Fruit fly (Drosophila melanogaster): ENCODE measurements around the gene CG31041.

DNA sequence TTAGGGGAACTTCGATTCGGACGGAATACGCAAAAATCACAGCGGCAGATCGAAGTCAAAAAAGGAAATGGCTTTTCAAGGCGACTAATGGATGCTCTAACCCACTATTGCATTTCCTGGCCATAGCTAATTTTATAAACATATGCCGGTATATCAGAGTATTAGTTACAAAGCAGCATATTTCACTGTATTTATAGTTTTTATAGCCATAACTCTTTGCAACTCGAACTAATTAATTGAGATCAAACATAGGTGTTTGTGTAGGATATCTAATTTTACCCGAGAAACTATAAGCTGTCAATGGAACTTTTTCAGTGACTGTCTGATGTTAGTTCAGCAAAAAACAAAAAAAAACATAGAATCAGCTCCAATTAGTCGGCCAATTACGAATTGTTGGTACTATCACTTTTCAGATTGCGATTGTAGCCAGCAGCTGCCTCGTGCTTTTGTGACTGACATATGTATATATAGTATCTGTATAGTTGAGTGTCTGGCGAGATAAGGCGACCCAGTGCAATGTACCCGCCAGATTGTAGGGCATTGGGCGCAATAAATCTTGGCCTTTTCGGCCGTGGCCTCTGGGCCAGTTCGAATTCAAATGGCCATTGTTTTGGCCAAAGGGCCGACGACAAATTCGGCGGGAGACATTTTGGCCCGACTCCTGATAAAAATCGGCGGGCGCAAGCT, 5.5 kb downstream of the CG31041 start:
- TF ChIP-seq pdm3 (GFP tag; optimal IDR thresholded peaks at IDR 0.05): no peak
- no peak for TF ChIP-seq vri (GFP tag; optimal IDR thresholded peaks at IDR 0.05)
- TF ChIP-seq CG6276 (GFP tag; optimal IDR thresholded peaks at IDR 0.05): no peak
- no peak for TF ChIP-seq CG11294 (GFP tag; IDR thresholded peaks at IDR 0.05)
- peak; percentile 58 for TF ChIP-seq Eip78C (GFP tag)

Measured in whole organism, prepupa.